Fruit fly (Drosophila melanogaster): ENCODE measurements around the gene MED25.

Gene MED25

dm6 chr3R:19999474-19999873, 9.3 kb upstream of the MED25 start (continued):
- peak; percentile 56 for TF ChIP-seq CG1621 (tag; optimal IDR thresholded peaks at IDR 0.05)
- TF ChIP-seq esn (GFP tag; optimal IDR thresholded peaks at IDR 0.05) = peak; percentile 83
- peak; percentile 82 for TF ChIP-seq CG34406 (GFP tag; optimal IDR thresholded peaks at IDR 0.05)
- TF ChIP-seq Ets21C (GFP tag; optimal IDR thresholded peaks at IDR 0.05) = peak; percentile 33
- TF ChIP-seq achi (GFP tag; optimal IDR thresholded peaks at IDR 0.05) = peak; percentile 85
- peak; percentile 52 for TF ChIP-seq CG9139 (GFP tag; optimal IDR thresholded peaks at IDR 0.05)
- TF ChIP-seq acj6 (GFP tag; optimal IDR thresholded peaks at IDR 0.05) = peak; percentile 87
- TF ChIP-seq CG8319 (GFP tag; optimal IDR thresholded peaks at IDR 0.05) = peak; percentile 10
- TF ChIP-seq CG11294 (GFP tag; IDR thresholded peaks at IDR 0.05) = peak; percentile 58
- peak; percentile 64 for TF ChIP-seq spab (GFP tag; optimal IDR thresholded peaks at IDR 0.05)
- TF ChIP-seq dac (GFP tag; optimal IDR thresholded peaks at IDR 0.05) = peak; percentile 32
- TF ChIP-seq Eip93F (GFP tag; optimal IDR thresholded peaks at IDR 0.05) = no peak
- TF ChIP-seq Hr4 (GFP tag; optimal IDR thresholded peaks at IDR 0.05) = peak; percentile 74
- TF ChIP-seq salr (GFP tag; optimal IDR thresholded peaks at IDR 0.05) = peak; percentile 16 to 81
- peak; percentile 78 for TF ChIP-seq Lpt (GFP tag; optimal IDR thresholded peaks at IDR 0.05)
- TF ChIP-seq ss (GFP tag; optimal IDR thresholded peaks at IDR 0.05) = peak; percentile 20 to 54

DNA sequence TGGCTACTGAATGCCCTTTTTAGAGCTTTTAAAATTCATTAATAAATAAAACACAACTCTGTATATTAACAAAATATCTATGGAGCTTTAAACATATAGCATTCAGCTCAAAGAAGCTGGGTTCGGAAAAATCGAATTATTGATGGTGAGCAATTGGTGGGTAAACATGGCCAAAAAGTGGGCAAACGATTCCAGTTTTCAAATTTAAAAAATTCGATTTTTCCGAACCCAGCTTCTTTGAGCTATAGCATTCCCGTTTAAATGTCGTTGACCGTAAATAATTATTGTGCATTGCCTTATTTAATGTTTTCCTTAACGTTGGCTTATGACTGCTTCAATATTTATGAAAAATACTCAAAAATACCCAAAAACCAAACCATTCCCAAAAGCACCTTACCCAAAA, 7.2 kb upstream of the MED25 start:
- TF ChIP-seq fkh (GFP tag; optimal IDR thresholded peaks at IDR 0.05) (no peak), CG6792 (GFP tag; optimal IDR thresholded peaks at IDR 0.05) (peak; percentile 34), topi (GFP tag; optimal IDR thresholded peaks at IDR 0.05) (peak; percentile 74), acj6 (GFP tag; optimal IDR thresholded peaks at IDR 0.05) (peak; percentile 41), CG8632 (GFP tag; optimal IDR thresholded peaks at IDR 0.05) (peak; percentile 37), fd85E (GFP tag; optimal IDR thresholded peaks at IDR 0.05) (no peak), Gug (GFP tag; IDR thresholded peaks at IDR 0.05) (no peak), CG11762 (GFP tag; optimal IDR thresholded peaks at IDR 0.05; ENCODE audit: insufficient read depth) (no peak), esn (GFP tag; optimal IDR thresholded peaks at IDR 0.05) (peak; percentile 71), Lpt (GFP tag; optimal IDR thresholded peaks at IDR 0.05) (no peak), Met (GFP tag; optimal IDR thresholded peaks at IDR 0.05) (peak; percentile 69), Eip78C (GFP tag) (peak; percentile 77), CG11294 (GFP tag; IDR thresholded peaks at IDR 0.05) (no peak), CG3919 (GFP tag; optimal IDR thresholded peaks at IDR 0.05) (peak; percentile 22), CG34406 (GFP tag; optimal IDR thresholded peaks at IDR 0.05) (peak; percentile 46), CG6276 (GFP tag; optimal IDR thresholded peaks at IDR 0.05) (no peak), CG4318 (GFP tag; optimal IDR thresholded peaks at IDR 0.05) (peak; percentile 23), vri (GFP tag; optimal IDR thresholded peaks at IDR 0.05) (no peak), CG8319 (GFP tag; optimal IDR thresholded peaks at IDR 0.05) (no peak), Eip75B (GFP tag; optimal IDR thresholded peaks at IDR 0.05) (peak; percentile 59), Sox14 (GFP tag; optimal IDR thresholded peaks at IDR 0.05) (peak; percentile 39), Sox15 (GFP tag; optimal IDR thresholded peaks at IDR 0.05) (peak; percentile 44), CG6808 (GFP tag; optimal IDR thresholded peaks at IDR 0.05) (peak; percentile 43), CG7368 (GFP tag; optimal IDR thresholded peaks at IDR 0.05) (no peak), CG11902 (GFP tag; optimal IDR thresholded peaks at IDR 0.05) (peak; percentile 24), Hr38 (GFP tag; optimal IDR thresholded peaks at IDR 0.05) (no peak), CG10631 (GFP tag; optimal IDR thresholded peaks at IDR 0.05) (peak; percentile 45), CG31627 (GFP tag; optimal IDR thresholded peaks at IDR 0.05) (peak; percentile 59), pdm3 (GFP tag; optimal IDR thresholded peaks at IDR 0.05) (peak; percentile 57), salr (GFP tag; optimal IDR thresholded peaks at IDR 0.05) (peak in 1 of 2 experiments; percentile 55), CG8119 (GFP tag; IDR thresholded peaks at IDR 0.05) (0 out of 3 replicates have a peak, but pooled peaks have one; percentile 14), net (GFP tag; optimal IDR thresholded peaks at IDR 0.05) (peak; percentile 44), Sox102F (GFP tag; optimal IDR thresholded peaks at IDR 0.05) (peak; percentile 35), Eip93F (GFP tag; optimal IDR thresholded peaks at IDR 0.05) (no peak), Ets21C (GFP tag; optimal IDR thresholded peaks at IDR 0.05) (peak; percentile 38), CG32006 (GFP tag; optimal IDR thresholded peaks at IDR 0.05) (peak; percentile 72), CG1621 (tag; optimal IDR thresholded peaks at IDR 0.05) (no peak), Ets96B (tag; optimal IDR thresholded peaks at IDR 0.05) (no peak), Hr4 (GFP tag; optimal IDR thresholded peaks at IDR 0.05) (peak; percentile 49), Blimp-1 (GFP tag; optimal IDR thresholded peaks at IDR 0.05) (no peak), CG6163 (GFP tag; IDR thresholded peaks at IDR 0.05) (no peak), CG3032 (tag; optimal IDR thresholded peaks at IDR 0.05) (peak; percentile 44), OdsH (GFP tag; optimal IDR thresholded peaks at IDR 0.05) (peak; percentile 10), dac (GFP tag; optimal IDR thresholded peaks at IDR 0.05) (peak; percentile 37)

Data from whole organism, prepupa.